Fruit fly (Drosophila melanogaster): ENCODE data around the gene Dfd.
A peak's percentile ranks its signal among the peaks of the same experiment; 100 is the strongest.

Gene Dfd

dm6 chr3R:6766928-6767327, 24.7 kb upstream of the Dfd start:
- no peak for TF ChIP-seq net (GFP tag; optimal IDR thresholded peaks at IDR 0.05)
- no peak for TF ChIP-seq Hr39 (GFP tag; optimal IDR thresholded peaks at IDR 0.05)
- no peak for TF ChIP-seq CG10631 (GFP tag; optimal IDR thresholded peaks at IDR 0.05)
- no peak for TF ChIP-seq svp (GFP tag)
- no peak for TF ChIP-seq fkh (GFP tag; optimal IDR thresholded peaks at IDR 0.05)
- TF ChIP-seq CG10669 (GFP tag; optimal IDR thresholded peaks at IDR 0.05): no peak
- TF ChIP-seq CG4318 (GFP tag; optimal IDR thresholded peaks at IDR 0.05): no peak
- no peak for TF ChIP-seq cyc (GFP tag; optimal IDR thresholded peaks at IDR 0.05)
- no peak for TF ChIP-seq dac (GFP tag; optimal IDR thresholded peaks at IDR 0.05)
- TF ChIP-seq CG3032 (tag; optimal IDR thresholded peaks at IDR 0.05): no peak
- no peak for TF ChIP-seq CG15336 (GFP tag; IDR thresholded peaks at IDR 0.05)
- TF ChIP-seq CG11902 (GFP tag; optimal IDR thresholded peaks at IDR 0.05): no peak
- no peak for TF ChIP-seq CG3919 (GFP tag; optimal IDR thresholded peaks at IDR 0.05)
- TF ChIP-seq CG6276 (GFP tag; optimal IDR thresholded peaks at IDR 0.05): no peak
- TF ChIP-seq Lpt (GFP tag; optimal IDR thresholded peaks at IDR 0.05): no peak
- TF ChIP-seq Gug (GFP tag; IDR thresholded peaks at IDR 0.05): no peak
- no peak for TF ChIP-seq CG1621 (tag; optimal IDR thresholded peaks at IDR 0.05)

dm6 chr3R:6768256-6768655, 23.4 kb upstream of the Dfd start:
- TF ChIP-seq CG11902 (GFP tag; optimal IDR thresholded peaks at IDR 0.05): no peak
- peak; percentile 18 for TF ChIP-seq Eip78C (GFP tag)

- TF ChIP-seq Sox102F (GFP tag; optimal IDR thresholded peaks at IDR 0.05) (no peak), CG3919 (GFP tag; optimal IDR thresholded peaks at IDR 0.05) (no peak), CG10669 (GFP tag; optimal IDR thresholded peaks at IDR 0.05) (no peak), Sox15 (GFP tag; optimal IDR thresholded peaks at IDR 0.05) (no peak), dac (GFP tag; optimal IDR thresholded peaks at IDR 0.05) (no peak), Eip78C (GFP tag) (no peak), dsx (GFP tag; optimal IDR thresholded peaks at IDR 0.05; ENCODE audit: poor library complexity, severe bottlenecking) (no peak), CG11294 (GFP tag; IDR thresholded peaks at IDR 0.05) (no peak), CG8319 (GFP tag; optimal IDR thresholded peaks at IDR 0.05) (no peak), Ets21C (GFP tag; optimal IDR thresholded peaks at IDR 0.05) (no peak), svp (GFP tag) (no peak)
Measured at dm6 chr3R:6771797-6772196, 19.8 kb upstream of the Dfd start.

dm6 chr3R:6776797-6777196, 14.8 kb upstream of the Dfd start:
- no peak for TF ChIP-seq pdm3 (GFP tag; optimal IDR thresholded peaks at IDR 0.05)
- no peak for TF ChIP-seq Ets96B (tag; optimal IDR thresholded peaks at IDR 0.05)

- TF ChIP-seq fd85E (GFP tag; optimal IDR thresholded peaks at IDR 0.05) (no peak), net (GFP tag; optimal IDR thresholded peaks at IDR 0.05) (no peak), CG34406 (GFP tag; optimal IDR thresholded peaks at IDR 0.05) (no peak), Lpt (GFP tag; optimal IDR thresholded peaks at IDR 0.05) (no peak), CG31627 (GFP tag; optimal IDR thresholded peaks at IDR 0.05) (no peak), CG16779 (tag; optimal IDR thresholded peaks at IDR 0.05) (no peak), ss (GFP tag; optimal IDR thresholded peaks at IDR 0.05) (no peak), eg (GFP tag; IDR thresholded peaks at IDR 0.05) (no peak), Sox14 (GFP tag; optimal IDR thresholded peaks at IDR 0.05) (no peak), vri (GFP tag; optimal IDR thresholded peaks at IDR 0.05) (no peak), CG6854 (GFP tag; optimal IDR thresholded peaks at IDR 0.05) (no peak), CG6276 (GFP tag; optimal IDR thresholded peaks at IDR 0.05) (no peak), Eip78C (GFP tag) (no peak), dac (GFP tag; optimal IDR thresholded peaks at IDR 0.05) (no peak), Sox15 (GFP tag; optimal IDR thresholded peaks at IDR 0.05) (no peak), CG11902 (GFP tag; optimal IDR thresholded peaks at IDR 0.05) (no peak), Hr4 (GFP tag; optimal IDR thresholded peaks at IDR 0.05) (no peak), Blimp-1 (GFP tag; optimal IDR thresholded peaks at IDR 0.05) (no peak), Ets21C (GFP tag; optimal IDR thresholded peaks at IDR 0.05) (no peak), CG15336 (GFP tag; IDR thresholded peaks at IDR 0.05) (no peak)
Measured at dm6 chr3R:6780004-6780403, 11.6 kb upstream of the Dfd start.
